Worm (Caenorhabditis elegans) whole organism, L3 larva: ENCODE measurements around the gene F56A11.4.

Experiments used
- elt-3 ChIP-seq, 3 experiments: fragments of 150-350 bp in 1 of 3; sonication (generic microtip) in 2 of 3; optimal IDR thresholded peaks; 2 replicates in 2 of 3; 4 replicates in 1 of 3; lab custom pipeline; 2014 to 2017; ENCODE audit warnings: missing biosample characterization in 3 of 3, missing genetic modification characterization in 3 of 3
- fkh-2 ChIP-seq: fragments of 150-350 bp; optimal IDR thresholded peaks from 2 replicates; lab custom pipeline; 2014; ENCODE audit warnings: missing biosample characterization, missing genetic modification reagents, missing genetic modification characterization
- jun-1 ChIP-seq: fragments of 150-350 bp; optimal IDR thresholded peaks from 2 replicates; lab custom pipeline; 2014; ENCODE audit warnings: missing biosample characterization, missing genetic modification reagents, missing genetic modification characterization
- mml-1 ChIP-seq: fragments of 150-350 bp; sonication (generic microtip); optimal IDR thresholded peaks from 3 replicates; lab custom pipeline; 2014; ENCODE audit warnings: missing biosample characterization, missing genetic modification characterization
- nfya-1 ChIP-seq: sonication (generic microtip); optimal IDR thresholded peaks from 2 replicates; lab custom pipeline; 2017; ENCODE audit warnings: missing genetic modification characterization, mild to moderate bottlenecking, missing compliant biosample characterization, antibody characterized with exemption, moderate library complexity; ENCODE audit not compliant: insufficient read depth
- nhr-23 ChIP-seq: fragments of 150-350 bp; optimal IDR thresholded peaks from 2 replicates; lab custom pipeline; 2014; ENCODE audit warnings: missing biosample characterization, missing genetic modification reagents, missing genetic modification characterization
- nhr-43 ChIP-seq: sonication (generic microtip); optimal IDR thresholded peaks from 2 replicates; lab custom pipeline; 2016; ENCODE audit warnings: mild to moderate bottlenecking, missing genetic modification characterization, missing compliant biosample characterization; ENCODE audit not compliant: poor library complexity, severe bottlenecking
- nhr-67 ChIP-seq: fragments of 150-350 bp; optimal IDR thresholded peaks from 2 replicates; lab custom pipeline; 2014; ENCODE audit warnings: missing biosample characterization, missing genetic modification characterization
- nhr-76 ChIP-seq: fragments of 150-350 bp; sonication (generic microtip); optimal IDR thresholded peaks from 5 replicates; lab custom pipeline; 2014; ENCODE audit warnings: missing biosample characterization, missing genetic modification characterization
- tbx-2 ChIP-seq: sonication (generic microtip); optimal IDR thresholded peaks from 2 replicates; lab custom pipeline; 2016; ENCODE audit warnings: mild to moderate bottlenecking, missing genetic modification characterization, missing compliant biosample characterization

The F56A11.4 gene

ce11 chrIV:601595-601994 lies 53.5 kb downstream of the F56A11.4 start, which contains the start of gene srt-59:
Gene srt-59 (minus strand): TSS chrIV:601695.
- TF ChIP-seq nfya-1 (no peak), fkh-2 (tag; lab: Kevin White, UChicago) (no peak), nhr-76 (tag; lab: Kevin White, UChicago) (no peak), nhr-43 (tag; lab: Kevin White, UChicago) (no peak), jun-1 (tag; lab: Kevin White, UChicago) (no peak), tbx-2 (tag; lab: Kevin White, UChicago) (no peak), mml-1 (tag; lab: Kevin White, UChicago) (no peak), nhr-23 (tag; lab: Kevin White, UChicago) (no peak), nhr-67 (tag; lab: Kevin White, UChicago) (no peak), elt-3 (tag; optimal IDR thresholded peaks at IDR 0.05; lab: Kevin White, UChicago) (no peak)
